Worm (Caenorhabditis elegans) whole organism, mixed stage, embryonic: Measurements from ENCODE around the gene tnc-2.

Experiments used
- M03D4.4 ChIP-seq: sonication (generic microtip); optimal IDR thresholded peaks from 2 replicates; lab custom pipeline; 2017; ENCODE audit warnings: mild to moderate bottlenecking, missing genetic modification characterization, missing compliant biosample characterization
- bed-3 ChIP-seq: fragments of 200-800 bp; sonication (Bioruptor generic); optimal IDR thresholded peaks from 3 replicates; lab custom pipeline; 2018; ENCODE audit warnings: mild to moderate bottlenecking, missing genetic modification characterization, moderate library complexity, missing compliant biosample characterization
- blmp-1 ChIP-seq: fragments of 150-350 bp; optimal IDR thresholded peaks from 2 replicates; lab custom pipeline; 2014; ENCODE audit warnings: missing biosample characterization, missing genetic modification characterization
- ceh-39 ChIP-seq: fragments of 150-350 bp; optimal IDR thresholded peaks from 2 replicates; lab custom pipeline; 2014; ENCODE audit warnings: missing biosample characterization, missing genetic modification characterization
- ceh-43 ChIP-seq: fragments of 200-800 bp; sonication (Bioruptor generic); optimal IDR thresholded peaks from 2 replicates; lab custom pipeline; 2018; ENCODE audit warnings: mild to moderate bottlenecking, missing genetic modification characterization, moderate library complexity, missing compliant biosample characterization
- ceh-83 ChIP-seq: fragments of 200-800 bp; sonication (Bioruptor generic); optimal IDR thresholded peaks from 2 replicates; lab custom pipeline; 2018; ENCODE audit warnings: mild to moderate bottlenecking, missing genetic modification characterization, missing compliant biosample characterization
- ces-1 ChIP-seq: fragments of 150-350 bp; optimal IDR thresholded peaks from 2 replicates; lab custom pipeline; 2014; ENCODE audit warnings: missing biosample characterization, missing genetic modification reagents, missing genetic modification characterization
- cnd-1 ChIP-seq: fragments of 200-800 bp; sonication (Bioruptor generic); optimal IDR thresholded peaks from 2 replicates; lab custom pipeline; 2018; ENCODE audit warnings: mild to moderate bottlenecking, missing genetic modification characterization, missing compliant biosample characterization
- drap-1 ChIP-seq: fragments of 200-800 bp; sonication (Bioruptor generic); optimal IDR thresholded peaks from 3 replicates; lab custom pipeline; 2018; ENCODE audit warnings: mild to moderate bottlenecking, missing genetic modification characterization, missing compliant biosample characterization
- elt-1 ChIP-seq: sonication (generic microtip); optimal IDR thresholded peaks from 2 replicates; lab custom pipeline; 2017; ENCODE audit warnings: missing genetic modification characterization, mild to moderate bottlenecking, missing compliant biosample characterization, antibody characterized with exemption, moderate library complexity, borderline replicate concordance; ENCODE audit not compliant: insufficient read depth
- elt-3 ChIP-seq: fragments of 150-350 bp; optimal IDR thresholded peaks from 2 replicates; lab custom pipeline; 2014; ENCODE audit warnings: missing biosample characterization, missing genetic modification characterization
- flh-1 ChIP-seq: fragments of 200-800 bp; sonication (Bioruptor generic); optimal IDR thresholded peaks from 2 replicates; lab custom pipeline; 2018; ENCODE audit warnings: mild to moderate bottlenecking, missing genetic modification characterization, moderate library complexity, missing compliant biosample characterization
- ham-2 ChIP-seq: fragments of 200-800 bp; sonication (Bioruptor generic); optimal IDR thresholded peaks from 2 replicates; lab custom pipeline; 2018; ENCODE audit warnings: mild to moderate bottlenecking, missing genetic modification characterization, missing compliant biosample characterization
- lin-13 ChIP-seq: fragments of 150-350 bp; optimal IDR thresholded peaks from 2 replicates; lab custom pipeline; 2014; ENCODE audit warnings: missing biosample characterization, missing genetic modification characterization
- lin-32 ChIP-seq: fragments of 200-800 bp; sonication (Bioruptor generic); optimal IDR thresholded peaks from 2 replicates; lab custom pipeline; 2018; ENCODE audit warnings: mild to moderate bottlenecking, missing genetic modification characterization, missing compliant biosample characterization
- mep-1 ChIP-seq: fragments of 150-350 bp; optimal IDR thresholded peaks from 2 replicates; lab custom pipeline; 2017; ENCODE audit warnings: missing biosample characterization, missing genetic modification reagents, missing genetic modification characterization, inconsistent platforms
- mls-2 ChIP-seq: sonication (generic microtip); optimal IDR thresholded peaks from 2 replicates; lab custom pipeline; 2016; ENCODE audit warnings: mild to moderate bottlenecking, missing genetic modification characterization, moderate library complexity, missing compliant biosample characterization
- nhr-12 ChIP-seq: fragments of 150-350 bp; optimal IDR thresholded peaks from 2 replicates; lab custom pipeline; 2014; ENCODE audit warnings: missing biosample characterization, missing genetic modification characterization
- nhr-2 ChIP-seq: fragments of 150-350 bp; optimal IDR thresholded peaks from 2 replicates; lab custom pipeline; 2014; ENCODE audit warnings: missing biosample characterization, missing genetic modification characterization
- nhr-237 ChIP-seq: fragments of 150-350 bp; optimal IDR thresholded peaks from 2 replicates; lab custom pipeline; 2014; ENCODE audit warnings: missing biosample characterization, missing genetic modification characterization
- nhr-28 ChIP-seq: fragments of 150-350 bp; optimal IDR thresholded peaks from 2 replicates; lab custom pipeline; 2014; ENCODE audit warnings: missing biosample characterization, missing genetic modification characterization
- nhr-76 ChIP-seq: sonication (generic microtip); optimal IDR thresholded peaks from 2 replicates; lab custom pipeline; 2017; ENCODE audit warnings: missing biosample characterization, missing genetic modification characterization
- pha-4 ChIP-seq: fragments of 150-350 bp; optimal IDR thresholded peaks from 2 replicates; lab custom pipeline; 2018; ENCODE audit warnings: missing biosample characterization, missing genetic modification reagents, missing genetic modification characterization
- sem-2 ChIP-seq: fragments of 200-800 bp; sonication (Bioruptor generic); optimal IDR thresholded peaks from 2 replicates; lab custom pipeline; 2018; ENCODE audit warnings: mild to moderate bottlenecking, missing genetic modification characterization, missing compliant biosample characterization
- snpc-4 ChIP-seq: fragments of 150-350 bp; optimal IDR thresholded peaks from 2 replicates; lab custom pipeline; 2014; ENCODE audit warnings: missing biosample characterization, missing genetic modification characterization
- sptf-1 ChIP-seq: sonication (generic microtip); optimal IDR thresholded peaks from 2 replicates; lab custom pipeline; 2017; ENCODE audit warnings: mild to moderate bottlenecking, missing genetic modification characterization, moderate library complexity, missing compliant biosample characterization
- unc-120 ChIP-seq: sonication (generic microtip); optimal IDR thresholded peaks from 2 replicates; lab custom pipeline; 2017; ENCODE audit warnings: missing genetic modification characterization, missing compliant biosample characterization; ENCODE audit not compliant: poor library complexity, severe bottlenecking
- unc-39 ChIP-seq: fragments of 150-350 bp; optimal IDR thresholded peaks from 2 replicates; lab custom pipeline; 2014; ENCODE audit warnings: missing biosample characterization, missing genetic modification characterization
- unc-62 ChIP-seq: fragments of 150-350 bp; optimal IDR thresholded peaks from 2 replicates; lab custom pipeline; 2014; ENCODE audit warnings: missing biosample characterization, missing genetic modification reagents, missing genetic modification characterization
- zip-8 ChIP-seq: fragments of 150-350 bp; optimal IDR thresholded peaks from 2 replicates; lab custom pipeline; 2014; ENCODE audit warnings: missing biosample characterization, missing genetic modification characterization
- ztf-11 ChIP-seq: fragments of 150-350 bp; optimal IDR thresholded peaks from 2 replicates; lab custom pipeline; 2014; ENCODE audit warnings: missing biosample characterization, missing genetic modification characterization

The tnc-2 gene

ce11 chrII:10456979-10457378, 9.7 kb upstream of the tnc-2 start, which contains the start of gene ZK673.11:
Gene ZK673.11, plus strand, starts transcription at chrII:10457279.
- TF ChIP-seq ceh-43 = no peak
- TF ChIP-seq elt-1 (tag; lab: Kevin White, UChicago) = no peak
- no peak for TF ChIP-seq cnd-1 (tag; lab: Kevin White, UChicago)
- no peak for TF ChIP-seq nhr-12
- TF ChIP-seq unc-39 (tag; lab: Kevin White, UChicago) = no peak
- TF ChIP-seq sptf-1 (tag; lab: Kevin White, UChicago) = no peak
- TF ChIP-seq ztf-11 = no peak
- TF ChIP-seq, all 35 proteins: peak for 0

- TF ChIP-seq flh-1 (GFP tag; lab: Kevin White, UChicago) (no peak), snpc-4 (tag; lab: Kevin White, UChicago) (no peak), mep-1 (no peak), bed-3 (GFP tag; lab: Kevin White, UChicago) (no peak), nhr-76 (tag; lab: Kevin White, UChicago) (no peak), nhr-2 (tag; lab: Kevin White, UChicago) (no peak), unc-120 (no peak), pha-4 (tag; lab: Kevin White, UChicago) (no peak), elt-1 (tag; lab: Kevin White, UChicago) (no peak), lin-13 (tag; lab: Kevin White, UChicago) (no peak), lin-32 (no peak), ztf-11 (no peak), nhr-28 (tag; lab: Kevin White, UChicago) (no peak)
Observed at ce11 chrII:10461207-10461606, 5.4 kb upstream of the tnc-2 start, which contains the start of gene ZK673.5. Gene ZK673.5, plus strand, starts transcription at chrII:10461507.

ce11 chrII:10464230-10464920, 2.3 kb upstream of the tnc-2 start, which contains the start of the genes ZK673.6 and sdz-37:
Gene ZK673.6, minus strand, starts transcription at chrII:10464330.
Gene sdz-37, plus strand, starts transcription at chrII:10464870.
- TF ChIP-seq ces-1 (no peak), nhr-2 (tag; lab: Kevin White, UChicago) (no peak), ceh-83 (GFP tag; lab: Kevin White, UChicago) (no peak), sptf-1 (tag; lab: Kevin White, UChicago) (no peak), sem-2 (GFP tag; lab: Kevin White, UChicago) (no peak), nhr-76 (tag; lab: Kevin White, UChicago) (no peak), ztf-11 (no peak)

- TF ChIP-seq nhr-76 (tag; lab: Kevin White, UChicago) = no peak
- TF ChIP-seq ceh-43 = no peak
- TF ChIP-seq unc-39 (tag; lab: Kevin White, UChicago) = no peak
- no peak for TF ChIP-seq nhr-237 (tag; lab: Kevin White, UChicago)
- TF ChIP-seq lin-13 (tag; lab: Kevin White, UChicago) = no peak
Observed at ce11 chrII:10470159-10470558, 3.5 kb downstream of the tnc-2 start, which contains the start of gene clec-143. Gene clec-143, minus strand, starts transcription at chrII:10470297.

- TF ChIP-seq snpc-4 (tag; lab: Kevin White, UChicago) (no peak), drap-1 (GFP tag; lab: Kevin White, UChicago) (no peak), nhr-28 (tag; lab: Kevin White, UChicago) (no peak), M03D4.4 (tag; lab: Kevin White, UChicago) (no peak), elt-1 (tag; lab: Kevin White, UChicago) (no peak), lin-13 (tag; lab: Kevin White, UChicago) (no peak), nhr-2 (tag; lab: Kevin White, UChicago) (no peak), bed-3 (GFP tag; lab: Kevin White, UChicago) (no peak), elt-3 (tag; lab: Kevin White, UChicago) (no peak), ham-2 (no peak), zip-8 (tag; lab: Kevin White, UChicago) (no peak), mls-2 (tag; lab: Kevin White, UChicago) (no peak), blmp-1 (tag; lab: Kevin White, UChicago) (no peak), ceh-39 (no peak), unc-62 (GFP tag; lab: Kevin White, UChicago) (no peak)
- TF ChIP-seq, all 35 proteins: peak for 0
Observed at ce11 chrII:10471247-10471646, 4.6 kb downstream of the tnc-2 start, which contains the start of gene ZK666.1. Gene ZK666.1, minus strand, starts transcription at chrII:10471347.
